Worm (Caenorhabditis elegans) whole organism, mixed stage, embryonic: ENCODE results near the gene sfxn-1.2.

Source experiments
- M03D4.4 ChIP-seq: sonication (generic microtip); optimal IDR thresholded peaks from 2 replicates; lab custom pipeline; 2017; ENCODE audit warnings: mild to moderate bottlenecking, missing genetic modification characterization, missing compliant biosample characterization
- bed-3 ChIP-seq: fragments of 200-800 bp; sonication (Bioruptor generic); optimal IDR thresholded peaks from 3 replicates; lab custom pipeline; 2018; ENCODE audit warnings: mild to moderate bottlenecking, missing genetic modification characterization, moderate library complexity, missing compliant biosample characterization
- blmp-1 ChIP-seq: fragments of 150-350 bp; optimal IDR thresholded peaks from 2 replicates; lab custom pipeline; 2014; ENCODE audit warnings: missing biosample characterization, missing genetic modification characterization
- ceh-43 ChIP-seq: fragments of 200-800 bp; sonication (Bioruptor generic); optimal IDR thresholded peaks from 2 replicates; lab custom pipeline; 2018; ENCODE audit warnings: mild to moderate bottlenecking, missing genetic modification characterization, moderate library complexity, missing compliant biosample characterization
- ceh-83 ChIP-seq: fragments of 200-800 bp; sonication (Bioruptor generic); optimal IDR thresholded peaks from 2 replicates; lab custom pipeline; 2018; ENCODE audit warnings: mild to moderate bottlenecking, missing genetic modification characterization, missing compliant biosample characterization
- ces-1 ChIP-seq: fragments of 150-350 bp; optimal IDR thresholded peaks from 2 replicates; lab custom pipeline; 2014; ENCODE audit warnings: missing biosample characterization, missing genetic modification reagents, missing genetic modification characterization
- cnd-1 ChIP-seq: fragments of 200-800 bp; sonication (Bioruptor generic); optimal IDR thresholded peaks from 2 replicates; lab custom pipeline; 2018; ENCODE audit warnings: mild to moderate bottlenecking, missing genetic modification characterization, missing compliant biosample characterization
- drap-1 ChIP-seq: fragments of 200-800 bp; sonication (Bioruptor generic); optimal IDR thresholded peaks from 3 replicates; lab custom pipeline; 2018; ENCODE audit warnings: mild to moderate bottlenecking, missing genetic modification characterization, missing compliant biosample characterization
- elt-1 ChIP-seq: sonication (generic microtip); optimal IDR thresholded peaks from 2 replicates; lab custom pipeline; 2017; ENCODE audit warnings: missing genetic modification characterization, mild to moderate bottlenecking, missing compliant biosample characterization, antibody characterized with exemption, moderate library complexity, borderline replicate concordance; ENCODE audit not compliant: insufficient read depth
- elt-3 ChIP-seq: fragments of 150-350 bp; optimal IDR thresholded peaks from 2 replicates; lab custom pipeline; 2014; ENCODE audit warnings: missing biosample characterization, missing genetic modification characterization
- flh-1 ChIP-seq: fragments of 200-800 bp; sonication (Bioruptor generic); optimal IDR thresholded peaks from 2 replicates; lab custom pipeline; 2018; ENCODE audit warnings: mild to moderate bottlenecking, missing genetic modification characterization, moderate library complexity, missing compliant biosample characterization
- ham-2 ChIP-seq: fragments of 200-800 bp; sonication (Bioruptor generic); optimal IDR thresholded peaks from 2 replicates; lab custom pipeline; 2018; ENCODE audit warnings: mild to moderate bottlenecking, missing genetic modification characterization, missing compliant biosample characterization
- hlh-1 ChIP-seq: fragments of 150-350 bp; optimal IDR thresholded peaks from 2 replicates; lab custom pipeline; 2014; ENCODE audit warnings: missing biosample characterization, missing genetic modification reagents, missing genetic modification characterization
- lin-13 ChIP-seq: fragments of 150-350 bp; optimal IDR thresholded peaks from 2 replicates; lab custom pipeline; 2014; ENCODE audit warnings: missing biosample characterization, missing genetic modification characterization
- mab-5 ChIP-seq: fragments of 150-350 bp; optimal IDR thresholded peaks from 2 replicates; lab custom pipeline; 2014; ENCODE audit warnings: missing biosample characterization, missing genetic modification characterization
- mep-1 ChIP-seq: fragments of 150-350 bp; optimal IDR thresholded peaks from 2 replicates; lab custom pipeline; 2017; ENCODE audit warnings: missing biosample characterization, missing genetic modification reagents, missing genetic modification characterization, inconsistent platforms
- mls-2 ChIP-seq: sonication (generic microtip); optimal IDR thresholded peaks from 2 replicates; lab custom pipeline; 2016; ENCODE audit warnings: mild to moderate bottlenecking, missing genetic modification characterization, moderate library complexity, missing compliant biosample characterization
- nhr-12 ChIP-seq: fragments of 150-350 bp; optimal IDR thresholded peaks from 2 replicates; lab custom pipeline; 2014; ENCODE audit warnings: missing biosample characterization, missing genetic modification characterization
- nhr-2 ChIP-seq: fragments of 150-350 bp; optimal IDR thresholded peaks from 2 replicates; lab custom pipeline; 2014; ENCODE audit warnings: missing biosample characterization, missing genetic modification characterization
- nhr-237 ChIP-seq: fragments of 150-350 bp; optimal IDR thresholded peaks from 2 replicates; lab custom pipeline; 2014; ENCODE audit warnings: missing biosample characterization, missing genetic modification characterization
- nhr-76 ChIP-seq: sonication (generic microtip); optimal IDR thresholded peaks from 2 replicates; lab custom pipeline; 2017; ENCODE audit warnings: missing biosample characterization, missing genetic modification characterization
- pha-4 ChIP-seq: fragments of 150-350 bp; optimal IDR thresholded peaks from 2 replicates; lab custom pipeline; 2018; ENCODE audit warnings: missing biosample characterization, missing genetic modification reagents, missing genetic modification characterization
- sem-2 ChIP-seq: fragments of 200-800 bp; sonication (Bioruptor generic); optimal IDR thresholded peaks from 2 replicates; lab custom pipeline; 2018; ENCODE audit warnings: mild to moderate bottlenecking, missing genetic modification characterization, missing compliant biosample characterization
- snpc-4 ChIP-seq: fragments of 150-350 bp; optimal IDR thresholded peaks from 2 replicates; lab custom pipeline; 2014; ENCODE audit warnings: missing biosample characterization, missing genetic modification characterization
- sptf-1 ChIP-seq: sonication (generic microtip); optimal IDR thresholded peaks from 2 replicates; lab custom pipeline; 2017; ENCODE audit warnings: mild to moderate bottlenecking, missing genetic modification characterization, moderate library complexity, missing compliant biosample characterization
- unc-120 ChIP-seq: sonication (generic microtip); optimal IDR thresholded peaks from 2 replicates; lab custom pipeline; 2017; ENCODE audit warnings: missing genetic modification characterization, missing compliant biosample characterization; ENCODE audit not compliant: poor library complexity, severe bottlenecking
- unc-39 ChIP-seq: fragments of 150-350 bp; optimal IDR thresholded peaks from 2 replicates; lab custom pipeline; 2014; ENCODE audit warnings: missing biosample characterization, missing genetic modification characterization
- unc-62 ChIP-seq: fragments of 150-350 bp; optimal IDR thresholded peaks from 2 replicates; lab custom pipeline; 2014; ENCODE audit warnings: missing biosample characterization, missing genetic modification reagents, missing genetic modification characterization
- zip-8 ChIP-seq: fragments of 150-350 bp; optimal IDR thresholded peaks from 2 replicates; lab custom pipeline; 2014; ENCODE audit warnings: missing biosample characterization, missing genetic modification characterization
- ztf-11 ChIP-seq: fragments of 150-350 bp; optimal IDR thresholded peaks from 2 replicates; lab custom pipeline; 2014; ENCODE audit warnings: missing biosample characterization, missing genetic modification characterization

sfxn-1.2 gene

DNA sequence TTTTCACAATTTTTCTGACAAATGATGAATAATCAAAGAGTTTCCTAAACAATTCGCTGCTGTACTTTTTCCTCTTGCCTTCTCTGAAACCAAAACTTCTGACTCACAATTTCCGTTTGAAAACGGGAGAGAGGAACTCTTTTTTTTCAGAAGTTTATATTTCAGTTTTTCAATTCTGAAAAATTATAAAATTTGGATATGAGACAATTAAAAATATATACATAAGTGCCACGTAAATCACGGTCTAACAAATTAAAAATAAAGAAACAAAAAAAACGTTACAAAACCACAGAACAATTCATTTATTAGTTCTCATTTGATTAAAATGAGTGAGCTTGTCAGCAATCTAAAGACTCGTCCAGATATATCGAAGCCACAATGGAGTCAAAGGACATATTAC, at the start of gene sfxn-1.2:
sfxn-1.2 (plus strand) TSS at position 301 of the 400 bp plus-strand sequence.
- TF ChIP-seq ceh-43 (no peak), mab-5 (tag; lab: Kevin White, UChicago) (no peak), sem-2 (GFP tag; lab: Kevin White, UChicago) (no peak), sptf-1 (tag; lab: Kevin White, UChicago) (no peak), pha-4 (no peak), drap-1 (GFP tag; lab: Kevin White, UChicago) (no peak), elt-3 (tag; lab: Kevin White, UChicago) (no peak)

ce11 chrII:11140140-11140539, 45.7 kb upstream of the sfxn-1.2 start, which contains the start of gene F40F8.4:
Gene F40F8.4, minus strand, starts transcription at chrII:11140240.
- TF ChIP-seq ham-2 (GFP tag; lab: Kevin White, UChicago), result no peak
- no peak for TF ChIP-seq unc-62 (GFP tag; lab: Kevin White, UChicago)
- no peak for TF ChIP-seq mls-2 (tag; lab: Kevin White, UChicago)
- TF ChIP-seq pha-4, result no peak
- no peak for TF ChIP-seq snpc-4
- no peak for TF ChIP-seq zip-8 (tag; lab: Kevin White, UChicago)
- TF ChIP-seq unc-120 (tag; lab: Kevin White, UChicago), result no peak
- TF ChIP-seq mep-1, result no peak
- TF ChIP-seq blmp-1, result no peak
- no peak for TF ChIP-seq M03D4.4
- no peak for TF ChIP-seq ces-1

DNA sequence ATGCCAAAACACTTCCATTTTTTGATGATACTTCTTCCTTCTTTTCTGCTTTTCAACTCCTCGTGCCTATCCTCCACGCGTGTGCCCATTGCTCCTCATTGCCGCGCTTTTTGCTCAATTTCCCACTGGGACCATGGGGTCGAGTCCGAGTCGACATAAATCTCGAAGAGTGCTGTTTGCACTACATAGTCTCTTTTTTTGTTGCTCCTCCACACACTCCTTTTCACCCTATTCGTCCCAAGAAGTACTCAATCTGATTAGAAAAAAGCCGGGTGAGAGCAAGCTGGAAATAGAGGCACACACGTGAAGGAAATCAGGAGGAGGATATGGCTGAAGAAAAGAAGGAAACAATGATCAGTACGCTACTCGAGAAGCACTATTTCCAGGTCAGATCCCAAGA, 43.3 kb upstream of the sfxn-1.2 start, which contains the start of gene arrd-6:
arrd-6 (plus strand) TSS at position 169 of the 400 bp plus-strand sequence.
- TF ChIP-seq mep-1 (no peak), ham-2 (GFP tag; lab: Kevin White, UChicago) (no peak), zip-8 (tag; lab: Kevin White, UChicago) (no peak), ces-1 (no peak)

- no peak for TF ChIP-seq nhr-237 (tag; lab: Kevin White, UChicago)
- no peak for TF ChIP-seq flh-1 (GFP tag; lab: Kevin White, UChicago)
- TF ChIP-seq unc-39 (tag; lab: Kevin White, UChicago), result no peak
- TF ChIP-seq elt-1 (tag; lab: Kevin White, UChicago), result no peak
- TF ChIP-seq snpc-4, result no peak
- TF ChIP-seq nhr-2 (tag; lab: Kevin White, UChicago), result no peak
These were observed 35.8 kb upstream of the sfxn-1.2 start for ce11 chrII:11149866-11150685.

ce11 chrII:11150976-11151375, 34.9 kb upstream of the sfxn-1.2 start:
- no peak for TF ChIP-seq bed-3
- no peak for TF ChIP-seq ztf-11 (tag; lab: Kevin White, UChicago)
- TF ChIP-seq nhr-12 (tag; lab: Kevin White, UChicago), result no peak
- TF ChIP-seq mls-2 (tag; lab: Kevin White, UChicago), result no peak
- TF ChIP-seq nhr-76 (tag; lab: Kevin White, UChicago), result no peak
- no peak for TF ChIP-seq ceh-83 (GFP tag; lab: Kevin White, UChicago)
- no peak for TF ChIP-seq lin-13
- no peak for TF ChIP-seq unc-62 (GFP tag; lab: Kevin White, UChicago)
- no peak for TF ChIP-seq ces-1
- TF ChIP-seq hlh-1 (tag; lab: Kevin White, UChicago), result no peak
- no peak for TF ChIP-seq sptf-1 (tag; lab: Kevin White, UChicago)
- TF ChIP-seq unc-120 (tag; lab: Kevin White, UChicago), result no peak
- no peak for TF ChIP-seq cnd-1 (tag; lab: Kevin White, UChicago)
- no peak for TF ChIP-seq mep-1
- no peak for TF ChIP-seq flh-1 (GFP tag; lab: Kevin White, UChicago)
- no peak for TF ChIP-seq drap-1 (GFP tag; lab: Kevin White, UChicago)
- TF ChIP-seq snpc-4, result no peak
